Worm (Caenorhabditis elegans) whole organism, L4 larva: ENCODE measurements around the gene col-157.
A peak's percentile ranks its signal among the peaks of the same experiment; 100 is the strongest.

ENCODE experiments used
- F10B5.3 ChIP-seq: sonication (generic microtip); optimal IDR thresholded peaks from 2 replicates; lab custom pipeline; 2016; ENCODE audit warnings: mild to moderate bottlenecking, missing genetic modification characterization, missing compliant biosample characterization
- F26F4.8 ChIP-seq: fragments of 200-800 bp; sonication (Bioruptor generic); conservative IDR thresholded peaks from 2 replicates; pipeline ENCODE4 v1.3.6; 2022; ENCODE audit warnings: missing genetic modification characterization, missing compliant biosample characterization
- F44E2.7 ChIP-seq: fragments of 200-800 bp; sonication (Bioruptor generic); IDR thresholded peaks from 2 replicates; pipeline ENCODE4 v2.1.2; 2022; ENCODE audit warnings: missing genetic modification characterization, missing compliant biosample characterization
- T20F7.1 ChIP-seq: fragments of 200-800 bp; sonication (Bioruptor generic); optimal IDR thresholded peaks from 2 replicates; lab custom pipeline; 2018; ENCODE audit warnings: mild to moderate bottlenecking, missing genetic modification characterization, missing compliant biosample characterization
- aha-1 ChIP-seq: fragments of 150-350 bp; peaks from one replicate; lab custom pipeline; 2014; ENCODE audit warnings: missing biosample characterization, missing genetic modification characterization
- aly-2 ChIP-seq: sonication (generic microtip); optimal IDR thresholded peaks from 2 replicates; lab custom pipeline; 2018; ENCODE audit warnings: missing biosample characterization, missing genetic modification characterization
- arid-1 ChIP-seq: fragments of 200-800 bp; sonication (Bioruptor generic); conservative IDR thresholded peaks from 2 replicates; pipeline ENCODE4 v1.3.6; 2022; ENCODE audit warnings: missing genetic modification reagents, missing genetic modification characterization, missing compliant biosample characterization
- ceh-20 ChIP-seq: fragments of 200-800 bp; sonication (Bioruptor generic); IDR thresholded peaks from 2 replicates; pipeline ENCODE4 v1.3.6; 2022; ENCODE audit warnings: missing genetic modification reagents, missing genetic modification characterization, missing compliant biosample characterization
- ceh-32 ChIP-seq: sonication (generic microtip); optimal IDR thresholded peaks from 2 replicates; lab custom pipeline; 2016; ENCODE audit warnings: mild to moderate bottlenecking, missing genetic modification characterization, missing compliant biosample characterization; ENCODE audit not compliant: poor library complexity
- ceh-44 ChIP-seq: fragments of 200-800 bp; sonication (Bioruptor generic); IDR thresholded peaks from 2 replicates; pipeline ENCODE4 v1.3.6; 2022; ENCODE audit warnings: missing genetic modification reagents, missing genetic modification characterization, missing compliant biosample characterization
- ceh-82 ChIP-seq: sonication (generic microtip); optimal IDR thresholded peaks from 2 replicates; lab custom pipeline; 2017; ENCODE audit warnings: missing biosample characterization, missing genetic modification characterization
- ces-1 ChIP-seq: fragments of 150-350 bp; sonication (generic microtip); optimal IDR thresholded peaks from 4 replicates; lab custom pipeline; 2014; ENCODE audit warnings: missing biosample characterization, missing genetic modification reagents, missing genetic modification characterization
- cey-2 ChIP-seq: sonication (generic microtip); optimal IDR thresholded peaks from 3 replicates; lab custom pipeline; 2017; ENCODE audit warnings: missing genetic modification characterization, mild to moderate bottlenecking, missing compliant biosample characterization, antibody characterized with exemption, borderline replicate concordance; ENCODE audit not compliant: insufficient read depth
- daf-12 ChIP-seq: fragments of 150-350 bp; optimal IDR thresholded peaks from 2 replicates; lab custom pipeline; 2014; ENCODE audit warnings: missing biosample characterization, missing genetic modification reagents, missing genetic modification characterization
- daf-16 ChIP-seq, 3 experiments: sonication (generic microtip); optimal IDR thresholded peaks; 2 replicates each; lab custom pipeline; 2016 to 2017; ENCODE audit warnings: missing genetic modification characterization in 3 of 3, missing genetic modification reagents in 3 of 3, mild to moderate bottlenecking in 2 of 3, missing compliant biosample characterization in 2 of 3, missing biosample characterization in 1 of 3, moderate library complexity in 1 of 3
- dmd-6 ChIP-seq: fragments of 200-800 bp; sonication (Bioruptor generic); IDR thresholded peaks from 2 replicates; pipeline ENCODE4 v1.3.6; 2022; ENCODE audit warnings: missing genetic modification reagents, missing genetic modification characterization, missing compliant biosample characterization
- dmd-9 ChIP-seq: fragments of 200-800 bp; sonication (Bioruptor generic); IDR thresholded peaks from 2 replicates; pipeline ENCODE4 v1.3.6; 2022; ENCODE audit warnings: missing genetic modification reagents, missing genetic modification characterization, missing compliant biosample characterization
- dve-1 ChIP-seq: sonication (generic microtip); optimal IDR thresholded peaks from 2 replicates; lab custom pipeline; 2017; ENCODE audit warnings: antibody characterized with exemption, mild to moderate bottlenecking, missing genetic modification characterization, missing compliant biosample characterization; ENCODE audit not compliant: insufficient read depth
- egl-43 ChIP-seq: fragments of 200-800 bp; sonication (Bioruptor generic); IDR thresholded peaks from 2 replicates; pipeline ENCODE4 v1.3.6; 2022; ENCODE audit warnings: missing genetic modification reagents, missing genetic modification characterization, missing compliant biosample characterization
- fos-1 ChIP-seq: fragments of 150-350 bp; optimal IDR thresholded peaks from 2 replicates; lab custom pipeline; 2014; ENCODE audit warnings: missing biosample characterization, missing genetic modification characterization
- gei-8 ChIP-seq: fragments of 200-800 bp; sonication (Bioruptor generic); optimal IDR thresholded peaks from 2 replicates; lab custom pipeline; 2018; ENCODE audit warnings: mild to moderate bottlenecking, missing genetic modification characterization, missing compliant biosample characterization
- hmg-1.1 ChIP-seq: fragments of 200-800 bp; sonication (Bioruptor generic); IDR thresholded peaks from 2 replicates; pipeline ENCODE4 v1.3.6; 2022; ENCODE audit warnings: missing genetic modification reagents, missing genetic modification characterization, missing compliant biosample characterization
- lin-13 ChIP-seq: fragments of 150-350 bp; optimal IDR thresholded peaks from 2 replicates; lab custom pipeline; 2014; ENCODE audit warnings: missing biosample characterization, missing genetic modification reagents, missing genetic modification characterization
- lin-15B ChIP-seq: fragments of 150-350 bp; sonication (generic microtip); optimal IDR thresholded peaks from 3 replicates; lab custom pipeline; 2014; ENCODE audit warnings: missing biosample characterization, missing genetic modification characterization
- lin-29 ChIP-seq: fragments of 200-800 bp; sonication (Bioruptor generic); IDR thresholded peaks from 2 replicates; pipeline ENCODE4 v1.3.6; 2022; ENCODE audit warnings: missing genetic modification reagents, missing genetic modification characterization, missing compliant biosample characterization
- lin-38 ChIP-seq: fragments of 200-800 bp; sonication (Bioruptor generic); IDR thresholded peaks from 2 replicates; pipeline ENCODE4 v1.3.6; 2022; ENCODE audit warnings: missing genetic modification reagents, missing genetic modification characterization, missing compliant biosample characterization
- lsy-2 ChIP-seq, 2 experiments: fragments of 150-350 bp in 1 of 2; sonication (generic microtip) in 1 of 2; optimal IDR thresholded peaks; 2 replicates each; lab custom pipeline; 2014 to 2017; ENCODE audit warnings: missing biosample characterization in 2 of 2, missing genetic modification characterization in 2 of 2
- madf-5 ChIP-seq, 2 experiments: fragments of 200-800 bp; sonication (Bioruptor generic); IDR thresholded peaks; 2 replicates each; pipeline ENCODE4 v1.3.6; 2022; ENCODE audit warnings: missing compliant biosample characterization in 2 of 2, missing genetic modification characterization in 2 of 2
- mdl-1 ChIP-seq, 2 experiments: fragments of 150-350 bp in 1 of 2; sonication (generic microtip) in 1 of 2; optimal IDR thresholded peaks; 2 replicates each; lab custom pipeline; 2014 to 2017; ENCODE audit warnings: missing biosample characterization in 2 of 2, missing genetic modification characterization in 2 of 2
- mes-2 ChIP-seq: sonication (generic microtip); optimal IDR thresholded peaks from 2 replicates; lab custom pipeline; 2016; ENCODE audit warnings: missing genotype, mild to moderate bottlenecking, missing genetic modification characterization, missing compliant biosample characterization; ENCODE audit not compliant: poor library complexity, severe bottlenecking
- mxl-2 ChIP-seq: fragments of 200-800 bp; sonication (Bioruptor generic); conservative IDR thresholded peaks from 2 replicates; pipeline ENCODE4 v1.3.6; 2022; ENCODE audit warnings: missing genetic modification reagents, missing genetic modification characterization, missing compliant biosample characterization
- mxl-3 ChIP-seq: fragments of 200-800 bp; sonication (Bioruptor generic); optimal IDR thresholded peaks from 2 replicates; lab custom pipeline; 2018; ENCODE audit warnings: mild to moderate bottlenecking, missing genetic modification characterization, missing compliant biosample characterization
- nhr-237 ChIP-seq: sonication (generic microtip); optimal IDR thresholded peaks from 2 replicates; lab custom pipeline; 2017; ENCODE audit warnings: missing biosample characterization, missing genetic modification characterization
- nhr-41 ChIP-seq: fragments of 200-800 bp; sonication (Bioruptor generic); IDR thresholded peaks from 2 replicates; pipeline ENCODE4 v1.3.6; 2022; ENCODE audit warnings: missing genetic modification reagents, missing genetic modification characterization, missing compliant biosample characterization
- nhr-42 ChIP-seq: fragments of 200-800 bp; sonication (Bioruptor generic); IDR thresholded peaks from 2 replicates; pipeline ENCODE4 v1.3.6; 2022; ENCODE audit warnings: missing genetic modification characterization, missing compliant biosample characterization
- nhr-48 ChIP-seq: sonication (generic microtip); optimal IDR thresholded peaks from 2 replicates; lab custom pipeline; 2016; ENCODE audit warnings: mild to moderate bottlenecking, missing genetic modification characterization, missing compliant biosample characterization
- saeg-2 ChIP-seq: fragments of 200-800 bp; sonication (Bioruptor generic); IDR thresholded peaks from 2 replicates; pipeline ENCODE4 v1.3.6; 2022; ENCODE audit warnings: missing genetic modification reagents, missing genetic modification characterization, missing compliant biosample characterization
- skn-1 ChIP-seq: fragments of 150-350 bp; optimal IDR thresholded peaks from 2 replicates; lab custom pipeline; 2014; ENCODE audit warnings: missing biosample characterization, missing genetic modification characterization
- snpc-4 ChIP-seq: fragments of 150-350 bp; optimal IDR thresholded peaks from 2 replicates; lab custom pipeline; 2014; ENCODE audit warnings: missing biosample characterization, missing genetic modification characterization
- tra-1 ChIP-seq: fragments of 200-800 bp; sonication (Bioruptor generic); IDR thresholded peaks from 2 replicates; pipeline ENCODE4 v1.3.6; 2022; ENCODE audit warnings: missing genetic modification reagents, missing genetic modification characterization, missing compliant biosample characterization
- unc-130 ChIP-seq: sonication (generic microtip); optimal IDR thresholded peaks from 2 replicates; lab custom pipeline; 2016; ENCODE audit warnings: missing genetic modification reagents, missing genetic modification characterization, missing compliant biosample characterization
- zfp-2 ChIP-seq: sonication (generic microtip); optimal IDR thresholded peaks from 2 replicates; lab custom pipeline; 2016; ENCODE audit warnings: mild to moderate bottlenecking, missing genetic modification characterization, missing compliant biosample characterization
- zfp-3 ChIP-seq: fragments of 200-800 bp; sonication (Bioruptor generic); conservative IDR thresholded peaks from 2 replicates; pipeline ENCODE4 v1.3.6; 2022; ENCODE audit warnings: missing genetic modification reagents, missing genetic modification characterization, missing compliant biosample characterization
- zip-2 ChIP-seq: fragments of 150-350 bp; optimal IDR thresholded peaks from 2 replicates; lab custom pipeline; 2014; ENCODE audit warnings: missing biosample characterization, missing genetic modification characterization
- ztf-7 ChIP-seq: fragments of 150-350 bp; optimal IDR thresholded peaks from 2 replicates; lab custom pipeline; 2014; ENCODE audit warnings: missing biosample characterization, missing genetic modification characterization

col-157 gene

DNA sequence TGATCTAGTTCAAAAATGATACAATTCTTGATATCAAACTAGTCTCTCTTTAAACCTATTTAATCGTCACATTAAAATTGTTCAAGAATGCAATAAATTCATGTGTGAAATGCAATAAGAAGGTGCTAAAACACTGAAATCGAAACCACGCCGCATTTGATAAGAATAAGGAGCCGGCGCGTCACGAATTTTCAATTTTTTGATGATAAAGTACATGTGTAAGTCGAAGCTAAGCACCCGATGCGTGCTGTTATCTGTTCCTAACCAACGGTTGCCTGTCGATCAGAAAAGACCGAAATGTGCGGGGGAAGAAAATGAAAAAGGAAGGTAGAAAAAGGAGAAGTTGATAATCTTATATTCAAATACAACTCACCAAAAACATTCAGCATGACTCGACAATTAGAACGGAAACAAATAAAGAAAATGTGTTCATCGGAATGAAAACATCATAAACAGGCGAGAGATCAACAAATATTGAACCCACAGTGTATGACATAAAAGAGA lies 13.6 kb upstream of the col-157 start, which contains the start of gene aat-6 (continued):
- TF ChIP-seq zfp-3 (no peak), lsy-2 (tag; optimal IDR thresholded peaks at IDR 0.05; lab: Kevin White, UChicago) (no peak), dve-1 (peak; percentile 71), lin-15B (tag; lab: Kevin White, UChicago) (no peak), mxl-3 (GFP tag; lab: Kevin White, UChicago) (peak; percentile 72), ceh-82 (no peak), F26F4.8 (GFP tag; lab: Robert Waterston, UW) (no peak), hmg-1.1 (GFP tag; lab: Robert Waterston, UW) (no peak), snpc-4 (tag; lab: Kevin White, UChicago) (no peak), ceh-44 (no peak), gei-8 (no peak), ces-1 (GFP tag; lab: Kevin White, UChicago) (no peak), lin-29 (no peak), nhr-237 (tag; lab: Kevin White, UChicago) (no peak), egl-43 (GFP tag; lab: Robert Waterston, UW) (no peak), skn-1 (no peak), nhr-48 (tag; lab: Kevin White, UChicago) (peak; percentile 28), nhr-42 (no peak), T20F7.1 (GFP tag; lab: Kevin White, UChicago) (no peak), cey-2 (no peak), arid-1 (GFP tag; lab: Robert Waterston, UW) (no peak), tra-1 (GFP tag; lab: Robert Waterston, UW) (peak; percentile 82; the same call in 1 of the 2 replicates), daf-12 (tag; lab: Kevin White, UChicago) (no peak), mes-2 (no peak), aly-2 (tag; lab: Kevin White, UChicago) (no peak), madf-5 (GFP tag; IDR thresholded peaks at IDR 0.05; lab: Robert Waterston, UW) (no peak), dmd-9 (GFP tag; lab: Robert Waterston, UW) (no peak), lin-38 (no peak), F10B5.3 (tag; lab: Kevin White, UChicago) (no peak), mdl-1 (tag; optimal IDR thresholded peaks at IDR 0.05; lab: Kevin White, UChicago) (peak in 1 of 2 experiments; percentile 45), zfp-2 (tag; lab: Kevin White, UChicago) (no peak), ceh-32 (no peak), fos-1 (tag; lab: Kevin White, UChicago) (no peak), saeg-2 (no peak), zip-2 (tag; lab: Kevin White, UChicago) (no peak), nhr-41 (0 out of 2 replicates have a peak, but pooled peaks have one; percentile 32), aha-1 (no peak), daf-16 (GFP tag; optimal IDR thresholded peaks at IDR 0.05; lab: Kevin White, UChicago) (no peak), daf-16 (tag; optimal IDR thresholded peaks at IDR 0.05; lab: Kevin White, UChicago) (peak; percentile 70), ztf-7 (tag; lab: Kevin White, UChicago) (no peak), mxl-2 (no peak), F44E2.7 (GFP tag; lab: Robert Waterston, UW) (no peak), ceh-20 (GFP tag; lab: Robert Waterston, UW) (no peak), dmd-6 (GFP tag; lab: Robert Waterston, UW) (peak; percentile 94), lin-13 (GFP tag; lab: Kevin White, UChicago) (no peak), unc-130 (GFP tag; lab: Kevin White, UChicago) (no peak)
